ENCODE assay signal across 1 fruit fly cellular context in genomic region chrX:9350309-9350708, dm6.
TF ChIP-seq lines count a peak whose summit lies in the region.

No protein-coding gene starts in this region.

TF ChIP-seq in whole organism, embryonic, 481 proteins besides CTCF, POLR2A, EP300 and RAD21 (continued from another document and continues in another):
- TF ChIP-seq pzg (GFP tag; optimal IDR thresholded peaks at IDR 0.05; lab: Kevin White, UChicago) = no peak
- TF ChIP-seq NC2α (GFP tag; optimal IDR thresholded peaks at IDR 0.05; lab: Kevin White, UChicago) = no peak
- no peak for TF ChIP-seq CG13123 (GFP tag; optimal IDR thresholded peaks at IDR 0.05; lab: Kevin White, UChicago)
- no peak for TF ChIP-seq CG4424 (GFP tag; optimal IDR thresholded peaks at IDR 0.05; lab: Kevin White, UChicago)
- TF ChIP-seq CG4854 (GFP tag; optimal IDR thresholded peaks at IDR 0.05; lab: Kevin White, UChicago) = no peak
- no peak for TF ChIP-seq CG34376 (GFP tag; optimal IDR thresholded peaks at IDR 0.05; lab: Kevin White, UChicago)
- TF ChIP-seq abd-A (tag; optimal IDR thresholded peaks at IDR 0.05; lab: Kevin White, UChicago) = no peak
- no peak for TF ChIP-seq Opbp (GFP tag; IDR thresholded peaks at IDR 0.05; lab: Robert Waterston, UW; ENCODE audit: partially characterized antibody)
- peak; percentile 71 for TF ChIP-seq CG11504 (tag; optimal IDR thresholded peaks at IDR 0.05; lab: Kevin White, UChicago)
- peak; percentile 20; the same call in 1 of the 2 replicates for TF ChIP-seq E2f2 (GFP tag; IDR thresholded peaks at IDR 0.05; lab: Robert Waterston, UW)
- no peak for TF ChIP-seq CG6791 (GFP tag; IDR thresholded peaks at IDR 0.05; lab: Robert Waterston, UW; ENCODE audit: partially characterized antibody)
- TF ChIP-seq corto (GFP tag; optimal IDR thresholded peaks at IDR 0.05; lab: Kevin White, UChicago) = no peak
- TF ChIP-seq CG12155 (GFP tag; optimal IDR thresholded peaks at IDR 0.05; lab: Kevin White, UChicago) = no peak
- peak; percentile 64 for TF ChIP-seq Meics (GFP tag; optimal IDR thresholded peaks at IDR 0.05; lab: Kevin White, UChicago)
- peak; percentile 40; the same call in 1 of the 2 replicates for TF ChIP-seq CG10366 (GFP tag; IDR thresholded peaks at IDR 0.05; lab: Robert Waterston, UW)
- no peak for TF ChIP-seq CG7372 (GFP tag; IDR thresholded peaks at IDR 0.05; lab: Robert Waterston, UW)
- TF ChIP-seq CkIIα-i1 (GFP tag; IDR thresholded peaks at IDR 0.05; lab: Robert Waterston, UW) = no peak
- no peak for TF ChIP-seq btn (GFP tag; optimal IDR thresholded peaks at IDR 0.05; lab: Kevin White, UChicago)
- TF ChIP-seq CG11696 (GFP tag; IDR thresholded peaks at IDR 0.05; lab: Robert Waterston, UW) = no peak
- no peak for TF ChIP-seq CG7357 (GFP tag; IDR thresholded peaks at IDR 0.05; lab: Robert Waterston, UW)
- TF ChIP-seq phol (tag; optimal IDR thresholded peaks at IDR 0.05; lab: Kevin White, UChicago) = peak; percentile 44
- no peak for TF ChIP-seq Nf-YA (GFP tag; IDR thresholded peaks at IDR 0.05; lab: Robert Waterston, UW)
- no peak for TF ChIP-seq H2.0 (GFP tag; IDR thresholded peaks at IDR 0.05; lab: Robert Waterston, UW)
- no peak for TF ChIP-seq p53 (GFP tag; optimal IDR thresholded peaks at IDR 0.05; lab: Kevin White, UChicago)
- no peak for TF ChIP-seq pita (GFP tag; optimal IDR thresholded peaks at IDR 0.05; lab: Kevin White, UChicago)
- TF ChIP-seq Atf6 (GFP tag; IDR thresholded peaks at IDR 0.05; lab: Robert Waterston, UW) = no peak
- no peak for TF ChIP-seq caup (GFP tag; optimal IDR thresholded peaks at IDR 0.05; lab: Kevin White, UChicago; ENCODE audit: severe bottlenecking)
- TF ChIP-seq yki (optimal IDR thresholded peaks at IDR 0.05; lab: Kevin White, UChicago) = no peak
- no peak for TF ChIP-seq CG10274 (GFP tag; optimal IDR thresholded peaks at IDR 0.05; lab: Kevin White, UChicago)
- no peak for TF ChIP-seq CG10565 (GFP tag; optimal IDR thresholded peaks at IDR 0.05; lab: Kevin White, UChicago)
- no peak for TF ChIP-seq Bdp1 (GFP tag; optimal IDR thresholded peaks at IDR 0.05; lab: Kevin White, UChicago)
- 0 out of 2 replicates have a peak, but pooled peaks have one; percentile 21 for TF ChIP-seq ranshi (GFP tag; IDR thresholded peaks at IDR 0.05; lab: Robert Waterston, UW)
- no peak for TF ChIP-seq br (optimal IDR thresholded peaks at IDR 0.05; lab: Kevin White, UChicago)
- no peak for TF ChIP-seq CG8281 (tag; optimal IDR thresholded peaks at IDR 0.05; lab: Kevin White, UChicago)
- TF ChIP-seq crc (GFP tag; optimal IDR thresholded peaks at IDR 0.05; lab: Kevin White, UChicago) = no peak
- no peak for TF ChIP-seq CG33557 (GFP tag; optimal IDR thresholded peaks at IDR 0.05; lab: Kevin White, UChicago)
- no peak for TF ChIP-seq CG1792 (GFP tag; optimal IDR thresholded peaks at IDR 0.05; lab: Kevin White, UChicago)
- TF ChIP-seq CG10431 (GFP tag; optimal IDR thresholded peaks at IDR 0.05; lab: Kevin White, UChicago) = no peak
- no peak for TF ChIP-seq HHEX (GFP tag; optimal IDR thresholded peaks at IDR 0.05; lab: Kevin White, UChicago)
- no peak for TF ChIP-seq danr (GFP tag; IDR thresholded peaks at IDR 0.05; lab: Robert Waterston, UW)
- peak; percentile 42 for TF ChIP-seq Oli (tag; optimal IDR thresholded peaks at IDR 0.05; lab: Kevin White, UChicago)
- no peak for TF ChIP-seq CG13287 (GFP tag; IDR thresholded peaks at IDR 0.05; lab: Robert Waterston, UW; ENCODE audit: partially characterized antibody)
- no peak for TF ChIP-seq lilli (GFP tag; optimal IDR thresholded peaks at IDR 0.05; lab: Kevin White, UChicago)
- peak; percentile 0 for TF ChIP-seq sug (tag; optimal IDR thresholded peaks at IDR 0.05; lab: Kevin White, UChicago)
- TF ChIP-seq CG16779 (GFP tag; IDR thresholded peaks at IDR 0.05; lab: Robert Waterston, UW) = no peak
- TF ChIP-seq so (GFP tag; IDR thresholded peaks at IDR 0.05; lab: Robert Waterston, UW) = 0 out of 3 replicates have a peak, but pooled peaks have one; percentile 22
- peak; percentile 56 for TF ChIP-seq CG10267 (tag; optimal IDR thresholded peaks at IDR 0.05; lab: Kevin White, UChicago)
- TF ChIP-seq emc (GFP tag; optimal IDR thresholded peaks at IDR 0.05; lab: Kevin White, UChicago) = no peak
- no peak for TF ChIP-seq CG3281 (GFP tag; optimal IDR thresholded peaks at IDR 0.05; lab: Kevin White, UChicago)
- TF ChIP-seq tio (GFP tag; optimal IDR thresholded peaks at IDR 0.05; lab: Kevin White, UChicago) = no peak
- TF ChIP-seq Deaf1 (tag; optimal IDR thresholded peaks at IDR 0.05; lab: Kevin White, UChicago) = peak; percentile 25
- TF ChIP-seq B-H1 (GFP tag; IDR thresholded peaks at IDR 0.05; lab: Robert Waterston, UW) = no peak
- no peak for TF ChIP-seq CG15011 (GFP tag; optimal IDR thresholded peaks at IDR 0.05; lab: Kevin White, UChicago)
- TF ChIP-seq CG7839 (tag; optimal IDR thresholded peaks at IDR 0.05; lab: Kevin White, UChicago) = peak; percentile 65
- TF ChIP-seq Dek (tag; optimal IDR thresholded peaks at IDR 0.05; lab: Kevin White, UChicago) = no peak
- TF ChIP-seq CG4328 (GFP tag; optimal IDR thresholded peaks at IDR 0.05; lab: Kevin White, UChicago) = no peak
- no peak for TF ChIP-seq Hey (tag; optimal IDR thresholded peaks at IDR 0.05; lab: Kevin White, UChicago)
- TF ChIP-seq lola (GFP tag; optimal IDR thresholded peaks at IDR 0.05; lab: Kevin White, UChicago) = peak in 1 of 3 experiments; percentile 17
- no peak for TF ChIP-seq CG6654 (GFP tag; optimal IDR thresholded peaks at IDR 0.05; lab: Kevin White, UChicago)
- no peak for TF ChIP-seq Bteb2 (GFP tag; optimal IDR thresholded peaks at IDR 0.05; lab: Kevin White, UChicago)
- no peak for TF ChIP-seq CG1603 (tag; optimal IDR thresholded peaks at IDR 0.05; lab: Kevin White, UChicago)
- no peak for TF ChIP-seq z (GFP tag; IDR thresholded peaks at IDR 0.05; lab: Robert Waterston, UW)
- TF ChIP-seq Aef1 (GFP tag; IDR thresholded peaks at IDR 0.05; lab: Robert Waterston, UW) = no peak
- no peak for TF ChIP-seq ro (GFP tag; IDR thresholded peaks at IDR 0.05; lab: Robert Waterston, UW)
- TF ChIP-seq CG11085 (GFP tag; IDR thresholded peaks at IDR 0.05; lab: Robert Waterston, UW) = no peak
- TF ChIP-seq gem (tag; optimal IDR thresholded peaks at IDR 0.05; lab: Kevin White, UChicago) = peak; percentile 79
- TF ChIP-seq Lhr (GFP tag; optimal IDR thresholded peaks at IDR 0.05; lab: Kevin White, UChicago) = no peak
- TF ChIP-seq trh (GFP tag; optimal IDR thresholded peaks at IDR 0.05; lab: Kevin White, UChicago) = no peak
- peak; percentile 60 for TF ChIP-seq PHDP (tag; optimal IDR thresholded peaks at IDR 0.05; lab: Kevin White, UChicago)
- TF ChIP-seq CG3726 (GFP tag; IDR thresholded peaks at IDR 0.05; lab: Robert Waterston, UW) = no peak
- peak; percentile 68 for TF ChIP-seq dmrt99B (tag; optimal IDR thresholded peaks at IDR 0.05; lab: Kevin White, UChicago)
- peak; percentile 23 for TF ChIP-seq CG9727 (GFP tag; optimal IDR thresholded peaks at IDR 0.05; lab: Kevin White, UChicago)
- no peak for TF ChIP-seq CG2202 (tag; optimal IDR thresholded peaks at IDR 0.05; lab: Kevin White, UChicago)
- no peak for TF ChIP-seq CG16815 (GFP tag; optimal IDR thresholded peaks at IDR 0.05; lab: Kevin White, UChicago)
- no peak for TF ChIP-seq sna (GFP tag; IDR thresholded peaks at IDR 0.05; lab: Robert Waterston, UW; ENCODE audit: partially characterized antibody)
- no peak for TF ChIP-seq fd102C (GFP tag; optimal IDR thresholded peaks at IDR 0.05; lab: Kevin White, UChicago)
- TF ChIP-seq CG12219 (GFP tag; optimal IDR thresholded peaks at IDR 0.05; lab: Kevin White, UChicago) = no peak
- TF ChIP-seq CG5245 (GFP tag; optimal IDR thresholded peaks at IDR 0.05; lab: Kevin White, UChicago) = no peak
- TF ChIP-seq otp (GFP tag; IDR thresholded peaks at IDR 0.05; lab: Robert Waterston, UW) = no peak
- TF ChIP-seq Ada2b (GFP tag; IDR thresholded peaks at IDR 0.05; lab: Robert Waterston, UW) = peak; percentile 49; the same call in 1 of the 2 replicates
- no peak for TF ChIP-seq CG4730 (GFP tag; IDR thresholded peaks at IDR 0.05; lab: Robert Waterston, UW)
- TF ChIP-seq az2 (GFP tag; optimal IDR thresholded peaks at IDR 0.05; lab: Kevin White, UChicago) = peak; percentile 4
- no peak for TF ChIP-seq CG12942 (GFP tag; optimal IDR thresholded peaks at IDR 0.05; lab: Kevin White, UChicago)
- TF ChIP-seq CG14014 (GFP tag; IDR thresholded peaks at IDR 0.05; lab: Robert Waterston, UW) = peak; percentile 50; the same call in 1 of the 2 replicates
- peak; percentile 38 for TF ChIP-seq Fer3 (tag; optimal IDR thresholded peaks at IDR 0.05; lab: Kevin White, UChicago)
- peak; percentile 40 for TF ChIP-seq CG32532 (GFP tag; IDR thresholded peaks at IDR 0.05; lab: Robert Waterston, UW)
- TF ChIP-seq lab (GFP tag; optimal IDR thresholded peaks at IDR 0.05; lab: Kevin White, UChicago) = peak; percentile 64
- no peak for TF ChIP-seq Dfd (GFP tag; optimal IDR thresholded peaks at IDR 0.05; lab: Kevin White, UChicago)
- no peak for TF ChIP-seq twi (tag; optimal IDR thresholded peaks at IDR 0.05; lab: Kevin White, UChicago)
- TF ChIP-seq usp (GFP tag; optimal IDR thresholded peaks at IDR 0.05; lab: Kevin White, UChicago) = no peak
- no peak for TF ChIP-seq kay (GFP tag; optimal IDR thresholded peaks at IDR 0.05; lab: Kevin White, UChicago)
- TF ChIP-seq CG7786 (GFP tag; optimal IDR thresholded peaks at IDR 0.05; lab: Kevin White, UChicago) = no peak
- TF ChIP-seq Mes4 (GFP tag; optimal IDR thresholded peaks at IDR 0.05; lab: Kevin White, UChicago) = no peak
- TF ChIP-seq CG14860 (GFP tag; IDR thresholded peaks at IDR 0.05; lab: Robert Waterston, UW; ENCODE audit: partially characterized antibody) = no peak
- TF ChIP-seq CG3065 (GFP tag; optimal IDR thresholded peaks at IDR 0.05; lab: Kevin White, UChicago) = no peak
- no peak for TF ChIP-seq knrl (GFP tag; IDR thresholded peaks at IDR 0.05; lab: Robert Waterston, UW; ENCODE audit: partially characterized antibody)
- no peak for TF ChIP-seq ttk (GFP tag; IDR thresholded peaks at IDR 0.05; lab: Robert Waterston, UW)
- no peak for TF ChIP-seq slp2 (GFP tag; optimal IDR thresholded peaks at IDR 0.05; lab: Kevin White, UChicago)
- no peak for TF ChIP-seq Hsf (GFP tag; optimal IDR thresholded peaks at IDR 0.05; lab: Kevin White, UChicago)
- peak; percentile 31 for TF ChIP-seq dmrt11E (tag; optimal IDR thresholded peaks at IDR 0.05; lab: Kevin White, UChicago)
- TF ChIP-seq CG14050 (GFP tag; IDR thresholded peaks at IDR 0.05; lab: Robert Waterston, UW) = no peak
- TF ChIP-seq CG30431 (GFP tag; optimal IDR thresholded peaks at IDR 0.05; lab: Kevin White, UChicago) = no peak
- TF ChIP-seq mam (GFP tag; optimal IDR thresholded peaks at IDR 0.05; lab: Kevin White, UChicago) = no peak
- TF ChIP-seq NfI (GFP tag; optimal IDR thresholded peaks at IDR 0.05; lab: Kevin White, UChicago) = peak; percentile 6
- TF ChIP-seq odd (GFP tag; optimal IDR thresholded peaks at IDR 0.05; lab: Kevin White, UChicago) = no peak
- no peak for TF ChIP-seq Side (GFP tag; optimal IDR thresholded peaks at IDR 0.05; lab: Kevin White, UChicago)
- TF ChIP-seq unpg (GFP tag; optimal IDR thresholded peaks at IDR 0.05; lab: Kevin White, UChicago) = peak; percentile 61
- TF ChIP-seq Six4 (GFP tag; optimal IDR thresholded peaks at IDR 0.05; lab: Kevin White, UChicago) = peak; percentile 11
- TF ChIP-seq Stat92E (GFP tag; optimal IDR thresholded peaks at IDR 0.05; lab: Kevin White, UChicago) = no peak
- TF ChIP-seq TFAM (GFP tag; optimal IDR thresholded peaks at IDR 0.05; lab: Kevin White, UChicago) = no peak
- TF ChIP-seq CG11456 (GFP tag; IDR thresholded peaks at IDR 0.05; lab: Robert Waterston, UW) = no peak
- TF ChIP-seq CG13624 (GFP tag; optimal IDR thresholded peaks at IDR 0.05; lab: Kevin White, UChicago) = no peak
- peak; percentile 22 for TF ChIP-seq CG6813 (GFP tag; optimal IDR thresholded peaks at IDR 0.05; lab: Kevin White, UChicago)
- no peak for TF ChIP-seq Poxn (GFP tag; IDR thresholded peaks at IDR 0.05; lab: Robert Waterston, UW)
- TF ChIP-seq sisA (GFP tag; IDR thresholded peaks at IDR 0.05; lab: Robert Waterston, UW) = no peak
- TF ChIP-seq CG10321 (GFP tag; IDR thresholded peaks at IDR 0.05; lab: Robert Waterston, UW) = no peak
- no peak for TF ChIP-seq cas (GFP tag; IDR thresholded peaks at IDR 0.05; lab: Robert Waterston, UW)
- no peak for TF ChIP-seq ato (GFP tag; IDR thresholded peaks at IDR 0.05; lab: Robert Waterston, UW; ENCODE audit: partially characterized antibody)
- TF ChIP-seq croc (GFP tag; conservative IDR thresholded peaks at IDR 0.05; lab: Robert Waterston, UW) = no peak
- no peak for TF ChIP-seq CG5953 (GFP tag; IDR thresholded peaks at IDR 0.05; lab: Robert Waterston, UW)
- TF ChIP-seq HLHmδ (GFP tag; optimal IDR thresholded peaks at IDR 0.05; lab: Kevin White, UChicago) = no peak
- TF ChIP-seq Lim3 (GFP tag; IDR thresholded peaks at IDR 0.05; lab: Robert Waterston, UW) = no peak
- TF ChIP-seq Ets97D (GFP tag; optimal IDR thresholded peaks at IDR 0.05; lab: Kevin White, UChicago) = no peak
- peak; percentile 69 for TF ChIP-seq Sox102F (GFP tag; optimal IDR thresholded peaks at IDR 0.05; lab: Kevin White, UChicago)
- no peak for TF ChIP-seq NK7.1 (GFP tag; optimal IDR thresholded peaks at IDR 0.05; lab: Kevin White, UChicago)
- TF ChIP-seq C15 (GFP tag; IDR thresholded peaks at IDR 0.05; lab: Robert Waterston, UW) = no peak
- no peak for TF ChIP-seq Atf-2 (GFP tag; optimal IDR thresholded peaks at IDR 0.05; lab: Kevin White, UChicago)
- 0 out of 2 replicates have a peak, but pooled peaks have one; percentile 32 for TF ChIP-seq HLH3B (GFP tag; IDR thresholded peaks at IDR 0.05; lab: Robert Waterston, UW)
- TF ChIP-seq Fer1 (GFP tag; optimal IDR thresholded peaks at IDR 0.05; lab: Kevin White, UChicago) = peak; percentile 50
- TF ChIP-seq CG15696 (tag; optimal IDR thresholded peaks at IDR 0.05; lab: Kevin White, UChicago) = peak; percentile 4
- TF ChIP-seq HLH54F (GFP tag; optimal IDR thresholded peaks at IDR 0.05; lab: Kevin White, UChicago) = no peak
- peak in 1 of 2 experiments; percentile 10 for TF ChIP-seq Eip74EF (GFP tag; optimal IDR thresholded peaks at IDR 0.05; lab: Kevin White, UChicago)
- no peak for TF ChIP-seq da (GFP tag; optimal IDR thresholded peaks at IDR 0.05; lab: Kevin White, UChicago)
- TF ChIP-seq CG12299 (tag; optimal IDR thresholded peaks at IDR 0.05; lab: Kevin White, UChicago) = no peak
- TF ChIP-seq CG6272 (GFP tag; IDR thresholded peaks at IDR 0.05; lab: Robert Waterston, UW) = no peak
- peak; percentile 37 for TF ChIP-seq CG7556 (GFP tag; optimal IDR thresholded peaks at IDR 0.05; lab: Kevin White, UChicago)
- TF ChIP-seq lmd (GFP tag; IDR thresholded peaks at IDR 0.05; lab: Robert Waterston, UW) = no peak
- no peak for TF ChIP-seq salm (tag; optimal IDR thresholded peaks at IDR 0.05; lab: Kevin White, UChicago)
